Worm (Caenorhabditis elegans) whole organism, young adult: ENCODE data around the gene msp-152.

Experiments used
- C06A6.2 ChIP-seq: fragments of 200-800 bp; sonication (Bioruptor generic); conservative IDR thresholded peaks from 2 replicates; pipeline ENCODE4 v1.3.6; 2022; ENCODE audit warnings: missing genetic modification characterization, missing compliant biosample characterization
- C17E4.6 ChIP-seq: fragments of 200-800 bp; sonication (Bioruptor generic); IDR thresholded peaks from 2 replicates; pipeline ENCODE4 v1.3.6; 2022; ENCODE audit warnings: missing genetic modification reagents, missing genetic modification characterization, missing compliant biosample characterization
- F10E7.11 ChIP-seq: sonication (generic microtip); optimal IDR thresholded peaks from 2 replicates; lab custom pipeline; 2017; ENCODE audit warnings: mild to moderate bottlenecking, missing genetic modification characterization, moderate library complexity, missing compliant biosample characterization
- F37B4.10 ChIP-seq: fragments of 200-800 bp; sonication (Bioruptor generic); IDR thresholded peaks from 2 replicates; pipeline ENCODE4 v1.3.6; 2022; ENCODE audit warnings: missing genetic modification characterization, missing compliant biosample characterization
- F39B2.1 ChIP-seq: fragments of 200-800 bp; sonication (Bioruptor generic); IDR thresholded peaks from 2 replicates; pipeline ENCODE4 v1.3.6; 2022; ENCODE audit warnings: missing genetic modification reagents, missing genetic modification characterization, missing compliant biosample characterization
- F49E8.2 ChIP-seq: sonication (generic microtip); optimal IDR thresholded peaks from 3 replicates; lab custom pipeline; 2017; ENCODE audit warnings: missing genetic modification characterization, mild to moderate bottlenecking, missing compliant biosample characterization, antibody characterized with exemption, moderate library complexity; ENCODE audit not compliant: insufficient read depth
- F57A8.1 ChIP-seq: fragments of 200-800 bp; sonication (Bioruptor generic); optimal IDR thresholded peaks from 2 replicates; lab custom pipeline; 2018; ENCODE audit warnings: mild to moderate bottlenecking, missing genetic modification characterization, moderate library complexity, missing compliant biosample characterization
- T07F8.4 ChIP-seq: sonication (generic microtip); optimal IDR thresholded peaks from 2 replicates; lab custom pipeline; 2016; ENCODE audit warnings: mild to moderate bottlenecking, missing genetic modification characterization, moderate library complexity, missing compliant biosample characterization
- Y53G8AR.9 ChIP-seq: fragments of 200-800 bp; sonication (Bioruptor generic); conservative IDR thresholded peaks from 2 replicates; pipeline ENCODE4 v1.3.6; 2022; ENCODE audit warnings: missing genetic modification reagents, missing genetic modification characterization, missing compliant biosample characterization
- akir-1 ChIP-seq: fragments of 200-800 bp; sonication (Bioruptor generic); optimal IDR thresholded peaks from 2 replicates; lab custom pipeline; 2018; ENCODE audit warnings: mild to moderate bottlenecking, missing genetic modification characterization, moderate library complexity, missing compliant biosample characterization
- ama-1 ChIP-seq, 3 experiments: fragments of 150-350 bp in 1 of 3; sonication (generic microtip) in 2 of 3; optimal IDR thresholded peaks; 2 replicates each; lab custom pipeline; 2014 to 2018; ENCODE audit warnings: missing biosample characterization in 2 of 3, missing genetic modification characterization in 2 of 3, missing genetic modification reagents in 2 of 3
- aptf-2 ChIP-seq: fragments of 200-800 bp; sonication (Bioruptor generic); conservative IDR thresholded peaks from 2 replicates; pipeline ENCODE4 v1.3.6; 2022; ENCODE audit warnings: missing genetic modification reagents, missing genetic modification characterization, missing compliant biosample characterization
- aptf-3 ChIP-seq: fragments of 200-800 bp; sonication (Bioruptor generic); IDR thresholded peaks from 2 replicates; pipeline ENCODE4 v1.3.6; 2022; ENCODE audit warnings: missing genetic modification characterization, missing compliant biosample characterization
- athp-1 ChIP-seq: sonication (generic microtip); optimal IDR thresholded peaks from 2 replicates; lab custom pipeline; 2017; ENCODE audit warnings: mild to moderate bottlenecking, missing genetic modification characterization, missing compliant biosample characterization
- ccch-3 ChIP-seq: fragments of 200-800 bp; sonication (Bioruptor generic); optimal IDR thresholded peaks from 2 replicates; lab custom pipeline; 2018; ENCODE audit warnings: mild to moderate bottlenecking, missing genetic modification characterization, missing compliant biosample characterization
- ceh-100 ChIP-seq: fragments of 200-800 bp; sonication (Bioruptor generic); IDR thresholded peaks from 2 replicates; pipeline ENCODE4 v1.3.6; 2022; ENCODE audit warnings: missing genetic modification reagents, missing genetic modification characterization, missing compliant biosample characterization
- ceh-27 ChIP-seq: fragments of 200-800 bp; sonication (Bioruptor generic); optimal IDR thresholded peaks from 2 replicates; lab custom pipeline; 2018; ENCODE audit warnings: mild to moderate bottlenecking, missing genetic modification characterization, moderate library complexity, missing compliant biosample characterization
- ceh-40 ChIP-seq: fragments of 200-800 bp; sonication (Bioruptor generic); IDR thresholded peaks from 2 replicates; pipeline ENCODE4 v1.3.6; 2022; ENCODE audit warnings: missing genetic modification characterization, missing compliant biosample characterization
- ceh-58 ChIP-seq: fragments of 200-800 bp; sonication (Bioruptor generic); IDR thresholded peaks from 2 replicates; pipeline ENCODE4 v1.3.6; 2022; ENCODE audit warnings: missing genetic modification characterization, missing compliant biosample characterization
- efl-1 ChIP-seq: fragments of 150-350 bp; optimal IDR thresholded peaks from 2 replicates; lab custom pipeline; 2014; ENCODE audit warnings: missing biosample characterization, missing genetic modification reagents, missing genetic modification characterization
- egl-18 ChIP-seq: fragments of 200-800 bp; sonication (Bioruptor generic); IDR thresholded peaks from 2 replicates; pipeline ENCODE4 v1.3.6; 2022; ENCODE audit warnings: missing genetic modification reagents, missing genetic modification characterization, missing compliant biosample characterization
- egrh-3 ChIP-seq: fragments of 200-800 bp; sonication (Bioruptor generic); IDR thresholded peaks from 2 replicates; pipeline ENCODE4 v1.3.6; 2022; ENCODE audit warnings: missing genetic modification reagents, missing genetic modification characterization, missing compliant biosample characterization
- ekl-4 ChIP-seq: fragments of 200-800 bp; sonication (Bioruptor generic); IDR thresholded peaks from 2 replicates; pipeline ENCODE4 v1.3.6; 2022; ENCODE audit warnings: missing genetic modification reagents, missing genetic modification characterization, missing compliant biosample characterization
- ets-4 ChIP-seq: fragments of 200-800 bp; sonication (Bioruptor generic); optimal IDR thresholded peaks from 2 replicates; lab custom pipeline; 2018; ENCODE audit warnings: mild to moderate bottlenecking, missing genetic modification characterization, missing compliant biosample characterization
- hlh-12 ChIP-seq: sonication (generic microtip); optimal IDR thresholded peaks from 2 replicates; lab custom pipeline; 2016; ENCODE audit warnings: missing genetic modification characterization, missing compliant biosample characterization
- hmg-20 ChIP-seq: fragments of 200-800 bp; sonication (Bioruptor generic); IDR thresholded peaks from 2 replicates; pipeline ENCODE4 v1.3.6; 2022; ENCODE audit warnings: missing genetic modification reagents, missing genetic modification characterization, missing compliant biosample characterization
- hrde-1 ChIP-seq: sonication (generic microtip); optimal IDR thresholded peaks from 2 replicates; lab custom pipeline; 2016; ENCODE audit warnings: missing genetic modification characterization, mild to moderate bottlenecking, missing compliant biosample characterization, moderate library complexity, missing genotype, missing genetic modification reagents, borderline replicate concordance
- let-607 ChIP-seq, 2 experiments: fragments of 200-800 bp in 1 of 2; sonication (Bioruptor generic) in 1 of 2; sonication (generic microtip) in 1 of 2; optimal IDR thresholded peaks; 2 replicates each; lab custom pipeline; 2016 to 2018; ENCODE audit warnings: mild to moderate bottlenecking in 2 of 2, missing compliant biosample characterization in 2 of 2, missing genetic modification characterization in 2 of 2, moderate library complexity in 2 of 2, missing genotype in 1 of 2
- lin-40 ChIP-seq: sonication (generic microtip); optimal IDR thresholded peaks from 2 replicates; lab custom pipeline; 2016; ENCODE audit warnings: missing genetic modification characterization, mild to moderate bottlenecking, missing compliant biosample characterization, missing genotype, missing genetic modification reagents
- lsl-1 ChIP-seq: fragments of 200-800 bp; sonication (Bioruptor generic); optimal IDR thresholded peaks from 2 replicates; lab custom pipeline; 2018; ENCODE audit warnings: mild to moderate bottlenecking, missing genetic modification characterization, moderate library complexity, missing compliant biosample characterization
- madf-6 ChIP-seq: fragments of 200-800 bp; sonication (Bioruptor generic); IDR thresholded peaks from 2 replicates; pipeline ENCODE4 v1.3.6; 2022; ENCODE audit warnings: missing genetic modification reagents, missing genetic modification characterization, missing compliant biosample characterization
- mcd-1 ChIP-seq: fragments of 200-800 bp; sonication (Bioruptor generic); IDR thresholded peaks from 2 replicates; pipeline ENCODE4 v1.3.6; 2022; ENCODE audit warnings: missing genetic modification reagents, missing genetic modification characterization, missing compliant biosample characterization
- mxl-1 ChIP-seq: sonication (generic microtip); optimal IDR thresholded peaks from 2 replicates; lab custom pipeline; 2016; ENCODE audit warnings: missing genetic modification characterization, missing compliant biosample characterization
- nfya-2 ChIP-seq: fragments of 200-800 bp; sonication (Bioruptor generic); IDR thresholded peaks from 2 replicates; pipeline ENCODE4 v1.3.6; 2022; ENCODE audit warnings: missing genetic modification reagents, missing genetic modification characterization, missing compliant biosample characterization
- nhr-27 ChIP-seq: fragments of 200-800 bp; sonication (Bioruptor generic); optimal IDR thresholded peaks from 2 replicates; lab custom pipeline; 2018; ENCODE audit warnings: mild to moderate bottlenecking, missing genetic modification characterization, moderate library complexity, missing compliant biosample characterization
- nhr-90 ChIP-seq: sonication (generic microtip); optimal IDR thresholded peaks from 2 replicates; lab custom pipeline; 2016; ENCODE audit warnings: missing genotype, mild to moderate bottlenecking, missing genetic modification characterization, missing compliant biosample characterization
- pha-4 ChIP-seq: fragments of 150-350 bp; sonication (generic microtip); optimal IDR thresholded peaks from 2 replicates; lab custom pipeline; 2014; ENCODE audit warnings: missing biosample characterization, missing genetic modification reagents, missing genetic modification characterization
- rcor-1 ChIP-seq: fragments of 200-800 bp; sonication (Bioruptor generic); IDR thresholded peaks from 2 replicates; pipeline ENCODE4 v1.3.6; 2022; ENCODE audit warnings: missing genetic modification reagents, missing genetic modification characterization, missing compliant biosample characterization
- rec-8 ChIP-seq, 2 experiments: sonication (generic microtip); optimal IDR thresholded peaks; 2 replicates each; lab custom pipeline; 2016; ENCODE audit warnings: mild to moderate bottlenecking in 2 of 2, missing genetic modification characterization in 2 of 2, missing genetic modification reagents in 2 of 2, missing genotype in 2 of 2, missing biosample characterization in 1 of 2, missing compliant biosample characterization in 1 of 2, moderate library complexity in 1 of 2
- repo-1 ChIP-seq: sonication (generic microtip); optimal IDR thresholded peaks from 2 replicates; lab custom pipeline; 2017; ENCODE audit warnings: mild to moderate bottlenecking, missing genetic modification characterization, missing compliant biosample characterization
- snpc-3.4 ChIP-seq: sonication (generic microtip); optimal IDR thresholded peaks from 2 replicates; lab custom pipeline; 2017; ENCODE audit warnings: missing genetic modification characterization, mild to moderate bottlenecking, missing compliant biosample characterization, antibody characterized with exemption, moderate library complexity, missing genotype, missing genetic modification reagents
- tbx-9 ChIP-seq: sonication (generic microtip); optimal IDR thresholded peaks from 2 replicates; lab custom pipeline; 2016; ENCODE audit warnings: borderline replicate concordance, missing genetic modification characterization, inconsistent platforms, missing compliant biosample characterization
- unc-130 ChIP-seq: sonication (generic microtip); optimal IDR thresholded peaks from 2 replicates; lab custom pipeline; 2016; ENCODE audit warnings: missing genetic modification reagents, missing genetic modification characterization, missing compliant biosample characterization
- zfh-2 ChIP-seq: fragments of 200-800 bp; sonication (Bioruptor generic); conservative IDR thresholded peaks from 2 replicates; pipeline ENCODE4 v1.3.6; 2022; ENCODE audit warnings: missing genetic modification reagents, missing genetic modification characterization, missing compliant biosample characterization
- zim-3 ChIP-seq: sonication (generic microtip); optimal IDR thresholded peaks from 2 replicates; lab custom pipeline; 2017; ENCODE audit warnings: mild to moderate bottlenecking, missing genetic modification characterization, moderate library complexity, missing compliant biosample characterization
- ztf-18 ChIP-seq: sonication (generic microtip); optimal IDR thresholded peaks from 2 replicates; lab custom pipeline; 2016; ENCODE audit warnings: missing genotype, mild to moderate bottlenecking, missing genetic modification characterization, missing compliant biosample characterization
- ztf-25 ChIP-seq: fragments of 200-800 bp; sonication (Bioruptor generic); IDR thresholded peaks from 2 replicates; pipeline ENCODE4 v1.3.6; 2022; ENCODE audit warnings: missing genetic modification reagents, missing genetic modification characterization, missing compliant biosample characterization
- ztf-26 ChIP-seq: sonication (generic microtip); optimal IDR thresholded peaks from 2 replicates; lab custom pipeline; 2017; ENCODE audit warnings: missing genetic modification characterization, missing compliant biosample characterization
- ztf-3 ChIP-seq: fragments of 200-800 bp; sonication (Bioruptor generic); optimal IDR thresholded peaks from 2 replicates; lab custom pipeline; 2018; ENCODE audit warnings: mild to moderate bottlenecking, missing genetic modification characterization, missing compliant biosample characterization

The msp-152 gene

ce11 chrII:4948118-4948517 is 15.3 kb downstream of the msp-152 start (continued):
- TF ChIP-seq egrh-3 (no peak), F10E7.11 (tag; lab: Kevin White, UChicago) (no peak), ceh-27 (no peak), ama-1 (optimal IDR thresholded peaks at IDR 0.05; lab: Kevin White, UChicago) (no peak), ama-1 (GFP tag; optimal IDR thresholded peaks at IDR 0.05; lab: Kevin White, UChicago) (no peak), ets-4 (GFP tag; lab: Kevin White, UChicago) (no peak), aptf-2 (GFP tag; lab: Robert Waterston, UW) (no peak), T07F8.4 (no peak), F39B2.1 (no peak), hmg-20 (GFP tag; lab: Robert Waterston, UW) (no peak), ztf-26 (tag; lab: Kevin White, UChicago) (no peak), F57A8.1 (GFP tag; lab: Kevin White, UChicago) (no peak), C06A6.2 (GFP tag; lab: Robert Waterston, UW) (no peak), mcd-1 (GFP tag; lab: Robert Waterston, UW) (no peak), zim-3 (tag; lab: Kevin White, UChicago) (no peak), hlh-12 (tag; lab: Kevin White, UChicago) (no peak), akir-1 (GFP tag; lab: Kevin White, UChicago) (no peak), egl-18 (0 out of 2 replicates have a peak, but pooled peaks have one; percentile 54), ccch-3 (GFP tag; lab: Kevin White, UChicago) (no peak), F49E8.2 (tag; lab: Kevin White, UChicago) (no peak), nfya-2 (GFP tag; lab: Robert Waterston, UW) (no peak), hrde-1 (tag; lab: Kevin White, UChicago) (peak; percentile 13), ceh-40 (GFP tag; lab: Robert Waterston, UW) (no peak), ekl-4 (GFP tag; lab: Robert Waterston, UW) (0 out of 2 replicates have a peak, but pooled peaks have one; percentile 17), Y53G8AR.9 (GFP tag; lab: Robert Waterston, UW) (0 out of 2 replicates have a peak, but pooled peaks have one; percentile 47), nhr-27 (tag; lab: Kevin White, UChicago) (no peak), ztf-18 (tag; lab: Kevin White, UChicago) (no peak), pha-4 (tag; lab: Kevin White, UChicago) (no peak), ztf-3 (GFP tag; lab: Kevin White, UChicago) (no peak), ceh-58 (GFP tag; lab: Robert Waterston, UW) (no peak), nhr-90 (no peak), F37B4.10 (no peak), C17E4.6 (GFP tag; lab: Robert Waterston, UW) (peak; percentile 52; the same call in 1 of the 2 replicates), ceh-100 (GFP tag; lab: Robert Waterston, UW) (no peak), ztf-25 (GFP tag; lab: Robert Waterston, UW) (no peak), lsl-1 (GFP tag; lab: Kevin White, UChicago) (no peak), madf-6 (GFP tag; lab: Robert Waterston, UW) (peak; percentile 43), athp-1 (no peak), rec-8 (tag; optimal IDR thresholded peaks at IDR 0.05; lab: Kevin White, UChicago) (no peak), zfh-2 (GFP tag; lab: Robert Waterston, UW) (no peak), rcor-1 (GFP tag; lab: Robert Waterston, UW) (no peak), mxl-1 (no peak), snpc-3.4 (peak; percentile 46), let-607 (tag; optimal IDR thresholded peaks at IDR 0.05; lab: Kevin White, UChicago) (no peak), efl-1 (GFP tag; lab: Kevin White, UChicago) (no peak), repo-1 (tag; lab: Kevin White, UChicago) (peak; percentile 63), lin-40 (tag; lab: Kevin White, UChicago) (no peak), tbx-9 (tag; lab: Kevin White, UChicago) (no peak), unc-130 (no peak), aptf-3 (GFP tag; lab: Robert Waterston, UW) (no peak)
